Worm (Caenorhabditis elegans) whole organism, late embryonic: Measurements from ENCODE around the gene F49C12.9.

Experiments used
- C08G9.2 ChIP-seq: sonication (generic microtip); optimal IDR thresholded peaks from 2 replicates; lab custom pipeline; 2016; ENCODE audit warnings: mild to moderate bottlenecking, missing genetic modification characterization, moderate library complexity, missing compliant biosample characterization
- F13H6.1 ChIP-seq: sonication (generic microtip); optimal IDR thresholded peaks from 2 replicates; lab custom pipeline; 2016; ENCODE audit warnings: missing genetic modification characterization, missing compliant biosample characterization
- K09A11.1 ChIP-seq: sonication (generic microtip); optimal IDR thresholded peaks from 2 replicates; lab custom pipeline; 2017; ENCODE audit warnings: antibody characterized with exemption, mild to moderate bottlenecking, missing genetic modification characterization, missing compliant biosample characterization; ENCODE audit not compliant: insufficient read depth
- Y22D7AL.16 ChIP-seq: sonication (generic microtip); optimal IDR thresholded peaks from 2 replicates; lab custom pipeline; 2016; ENCODE audit warnings: missing genetic modification characterization, missing compliant biosample characterization
- ahr-1 ChIP-seq: sonication (generic microtip); optimal IDR thresholded peaks from 2 replicates; lab custom pipeline; 2016; ENCODE audit warnings: missing genetic modification characterization, missing compliant biosample characterization
- ceh-14 ChIP-seq: sonication (generic microtip); optimal IDR thresholded peaks from 2 replicates; lab custom pipeline; 2016; ENCODE audit warnings: missing genotype, missing genetic modification characterization, missing compliant biosample characterization
- ceh-18 ChIP-seq: sonication (generic microtip); optimal IDR thresholded peaks from 2 replicates; lab custom pipeline; 2016; ENCODE audit warnings: missing genetic modification characterization, missing compliant biosample characterization
- ceh-22 ChIP-seq: sonication (generic microtip); optimal IDR thresholded peaks from 2 replicates; lab custom pipeline; 2017; ENCODE audit warnings: missing biosample characterization, missing genetic modification characterization
- ceh-30 ChIP-seq: fragments of 150-350 bp; optimal IDR thresholded peaks from 2 replicates; lab custom pipeline; 2014; ENCODE audit warnings: missing biosample characterization, missing genetic modification characterization
- ceh-34 ChIP-seq: sonication (generic microtip); optimal IDR thresholded peaks from 2 replicates; lab custom pipeline; 2016; ENCODE audit warnings: mild to moderate bottlenecking, missing genetic modification characterization, missing compliant biosample characterization
- ceh-6 ChIP-seq: fragments of 200-800 bp; sonication (Bioruptor generic); optimal IDR thresholded peaks from 2 replicates; lab custom pipeline; 2018; ENCODE audit warnings: mild to moderate bottlenecking, missing genetic modification characterization, missing compliant biosample characterization
- ceh-9 ChIP-seq: sonication (generic microtip); optimal IDR thresholded peaks from 2 replicates; lab custom pipeline; 2016; ENCODE audit warnings: mild to moderate bottlenecking, missing genetic modification characterization, inconsistent platforms, missing compliant biosample characterization
- che-1 ChIP-seq: sonication (generic microtip); optimal IDR thresholded peaks from 2 replicates; lab custom pipeline; 2016; ENCODE audit warnings: mild to moderate bottlenecking, missing genetic modification characterization, missing compliant biosample characterization
- dmd-4 ChIP-seq: sonication (generic microtip); optimal IDR thresholded peaks from 2 replicates; lab custom pipeline; 2016; ENCODE audit warnings: borderline replicate concordance, missing genetic modification characterization, missing compliant biosample characterization
- dve-1 ChIP-seq: sonication (generic microtip); optimal IDR thresholded peaks from 2 replicates; lab custom pipeline; 2017; ENCODE audit warnings: antibody characterized with exemption, mild to moderate bottlenecking, missing genetic modification characterization, missing compliant biosample characterization
- elt-2 ChIP-seq: sonication (generic microtip); optimal IDR thresholded peaks from 2 replicates; lab custom pipeline; 2016; ENCODE audit warnings: missing genetic modification reagents, missing genetic modification characterization, missing compliant biosample characterization
- elt-4 ChIP-seq: sonication (generic microtip); optimal IDR thresholded peaks from 2 replicates; lab custom pipeline; 2016; ENCODE audit warnings: missing genetic modification characterization, missing compliant biosample characterization
- eyg-1 ChIP-seq: sonication (generic microtip); optimal IDR thresholded peaks from 2 replicates; lab custom pipeline; 2016; ENCODE audit warnings: missing genotype, missing genetic modification characterization, missing compliant biosample characterization
- fkh-6 ChIP-seq: sonication (generic microtip); optimal IDR thresholded peaks from 2 replicates; lab custom pipeline; 2016; ENCODE audit warnings: missing genetic modification characterization, missing compliant biosample characterization
- gmeb-2 ChIP-seq: sonication (generic microtip); optimal IDR thresholded peaks from 2 replicates; lab custom pipeline; 2016; ENCODE audit warnings: missing genetic modification characterization, inconsistent platforms, missing compliant biosample characterization
- hlh-13 ChIP-seq: fragments of 200-800 bp; sonication (Bioruptor generic); optimal IDR thresholded peaks from 2 replicates; lab custom pipeline; 2018; ENCODE audit warnings: mild to moderate bottlenecking, missing genetic modification characterization, missing compliant biosample characterization
- hlh-15 ChIP-seq: sonication (generic microtip); optimal IDR thresholded peaks from 2 replicates; lab custom pipeline; 2016; ENCODE audit warnings: missing genetic modification characterization, missing compliant biosample characterization
- hlh-8 ChIP-seq: sonication (generic microtip); optimal IDR thresholded peaks from 2 replicates; lab custom pipeline; 2016; ENCODE audit warnings: missing genotype, missing genetic modification characterization, missing compliant biosample characterization
- lin-11 ChIP-seq: fragments of 200-800 bp; sonication (Bioruptor generic); optimal IDR thresholded peaks from 2 replicates; lab custom pipeline; 2018; ENCODE audit warnings: mild to moderate bottlenecking, missing genetic modification characterization, missing compliant biosample characterization
- madf-2 ChIP-seq: sonication (generic microtip); optimal IDR thresholded peaks from 2 replicates; lab custom pipeline; 2017; ENCODE audit warnings: missing genetic modification characterization, missing compliant biosample characterization
- nhr-11 ChIP-seq: fragments of 150-350 bp; optimal IDR thresholded peaks from 2 replicates; lab custom pipeline; 2014; ENCODE audit warnings: missing biosample characterization, missing genetic modification characterization
- odd-2 ChIP-seq: sonication (generic microtip); optimal IDR thresholded peaks from 2 replicates; lab custom pipeline; 2017; ENCODE audit warnings: antibody characterized with exemption, mild to moderate bottlenecking, missing genetic modification characterization, missing compliant biosample characterization
- pag-3 ChIP-seq: sonication (generic microtip); optimal IDR thresholded peaks from 2 replicates; lab custom pipeline; 2016; ENCODE audit warnings: missing compliant biosample characterization, missing genetic modification characterization, borderline replicate concordance
- pat-9 ChIP-seq: fragments of 200-800 bp; sonication (Bioruptor generic); optimal IDR thresholded peaks from 2 replicates; lab custom pipeline; 2018; ENCODE audit warnings: mild to moderate bottlenecking, missing genetic modification characterization, moderate library complexity, missing compliant biosample characterization
- pax-1 ChIP-seq: fragments of 150-350 bp; optimal IDR thresholded peaks from 2 replicates; lab custom pipeline; 2014; ENCODE audit warnings: missing biosample characterization, missing genetic modification characterization
- pqm-1 ChIP-seq: sonication (generic microtip); optimal IDR thresholded peaks from 2 replicates; lab custom pipeline; 2016; ENCODE audit warnings: missing genetic modification characterization, missing compliant biosample characterization
- rnt-1 ChIP-seq: sonication (generic microtip); optimal IDR thresholded peaks from 2 replicates; lab custom pipeline; 2016; ENCODE audit warnings: missing genetic modification characterization, missing compliant biosample characterization
- sox-2 ChIP-seq: fragments of 200-800 bp; sonication (Bioruptor generic); IDR thresholded peaks from 2 replicates; pipeline ENCODE4 v1.3.6; 2022; ENCODE audit warnings: missing genetic modification reagents, missing genetic modification characterization, missing compliant biosample characterization
- sox-4 ChIP-seq: sonication (generic microtip); optimal IDR thresholded peaks from 2 replicates; lab custom pipeline; 2017; ENCODE audit warnings: mild to moderate bottlenecking, missing genetic modification characterization, inconsistent platforms, missing compliant biosample characterization
- tbx-2 ChIP-seq: sonication (generic microtip); optimal IDR thresholded peaks from 2 replicates; lab custom pipeline; 2016; ENCODE audit warnings: missing genetic modification characterization, missing compliant biosample characterization
- tbx-7 ChIP-seq: sonication (generic microtip); optimal IDR thresholded peaks from 2 replicates; lab custom pipeline; 2016; ENCODE audit warnings: missing genotype, missing genetic modification characterization, missing compliant biosample characterization
- unc-3 ChIP-seq, 2 experiments: fragments of 200-800 bp in 1 of 2; sonication (Bioruptor generic) in 1 of 2; sonication (generic microtip) in 1 of 2; conservative IDR thresholded peaks in 1 of 2; optimal IDR thresholded peaks in 1 of 2; 2 replicates each; pipeline versions ENCODE4 v1.3.6 to Lab custom; 2016 to 2022; ENCODE audit warnings: missing compliant biosample characterization in 2 of 2, missing genetic modification characterization in 2 of 2, missing genetic modification reagents in 1 of 2
- unc-42 ChIP-seq: sonication (generic microtip); optimal IDR thresholded peaks from 2 replicates; lab custom pipeline; 2016; ENCODE audit warnings: missing genotype, missing genetic modification characterization, missing compliant biosample characterization
- unc-55 ChIP-seq: sonication (generic microtip); optimal IDR thresholded peaks from 2 replicates; lab custom pipeline; 2017; ENCODE audit warnings: missing biosample characterization, missing genetic modification reagents, missing genetic modification characterization
- unc-86 ChIP-seq: sonication (generic microtip); optimal IDR thresholded peaks from 2 replicates; lab custom pipeline; 2016; ENCODE audit warnings: missing genetic modification characterization, missing compliant biosample characterization

The F49C12.9 gene

ce11 chrIV:9316068-9316681 is at the start of gene F49C12.9, which contains the start of gene rpn-7 (continued):
- TF ChIP-seq ahr-1 (tag; lab: Kevin White, UChicago), result peak; percentile 0
- TF ChIP-seq hlh-13 (GFP tag; lab: Kevin White, UChicago), result no peak
- peak; percentile 81 for TF ChIP-seq K09A11.1
- peak; percentile 59 for TF ChIP-seq hlh-15 (tag; lab: Kevin White, UChicago)
- peak; percentile 43 for TF ChIP-seq che-1 (tag; lab: Kevin White, UChicago)
- no peak for TF ChIP-seq nhr-11 (tag; lab: Kevin White, UChicago)
- TF ChIP-seq lin-11 (tag; lab: Kevin White, UChicago), result peak; percentile 25
- no peak for TF ChIP-seq ceh-22
- no peak for TF ChIP-seq gmeb-2 (tag; lab: Kevin White, UChicago)
- TF ChIP-seq ceh-34, result peak; percentile 68
- no peak for TF ChIP-seq elt-4
- TF ChIP-seq ceh-14 (tag; lab: Kevin White, UChicago), result peak; percentile 73
- TF ChIP-seq pat-9 (tag; lab: Kevin White, UChicago), result peak; percentile 64
- no peak for TF ChIP-seq pag-3 (tag; lab: Kevin White, UChicago)
- TF ChIP-seq madf-2 (tag; lab: Kevin White, UChicago), result no peak
- peak; percentile 65 for TF ChIP-seq unc-42
- TF ChIP-seq sox-2, result peak; percentile 72

- TF ChIP-seq ceh-9 (no peak), dmd-4 (no peak), nhr-11 (tag; lab: Kevin White, UChicago) (no peak), elt-2 (no peak), unc-55 (GFP tag; lab: Kevin White, UChicago) (no peak), C08G9.2 (tag; lab: Kevin White, UChicago) (no peak), che-1 (tag; lab: Kevin White, UChicago) (no peak), pax-1 (tag; lab: Kevin White, UChicago) (no peak), fkh-6 (no peak), K09A11.1 (no peak), pqm-1 (tag; lab: Kevin White, UChicago) (no peak), ceh-18 (no peak), unc-86 (tag; lab: Kevin White, UChicago) (no peak), hlh-8 (tag; lab: Kevin White, UChicago) (no peak), eyg-1 (tag; lab: Kevin White, UChicago) (no peak), dve-1 (tag; lab: Kevin White, UChicago) (no peak), Y22D7AL.16 (tag; lab: Kevin White, UChicago) (no peak), tbx-7 (tag; lab: Kevin White, UChicago) (no peak), tbx-2 (no peak), odd-2 (tag; lab: Kevin White, UChicago) (no peak)
These were observed 37.7 kb upstream of the F49C12.9 start for ce11 chrIV:9353728-9354127.

DNA sequence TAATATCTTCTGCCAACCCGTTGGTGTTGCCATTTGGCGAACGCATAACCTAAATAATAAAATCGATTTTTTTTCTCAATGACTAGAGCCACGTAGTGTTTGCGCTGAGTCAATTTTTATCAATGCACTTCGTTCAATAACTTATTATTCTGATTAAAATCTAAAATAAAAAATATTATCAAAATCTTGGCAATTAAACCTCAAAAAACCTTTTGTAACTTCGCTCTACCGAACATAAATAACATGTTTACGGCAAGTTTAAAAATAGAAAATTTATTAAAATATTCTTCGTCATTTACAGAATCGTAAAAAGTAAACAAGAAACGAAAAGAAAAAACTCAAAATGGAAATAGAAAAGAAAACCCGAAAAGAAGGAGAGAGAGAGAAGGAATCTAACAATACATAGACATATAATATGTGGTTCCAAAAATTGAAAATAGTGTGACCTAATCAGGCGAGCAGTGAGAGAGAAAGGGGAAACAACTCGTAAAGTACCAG is 27.1 kb upstream of the F49C12.9 start, which contains the start of gene pigc-1:
Gene pigc-1, minus strand, starts transcription at position 51 of the 498 bp plus-strand sequence.
- TF ChIP-seq sox-4, result no peak
- TF ChIP-seq ceh-30 (tag; lab: Kevin White, UChicago), result no peak
- peak; percentile 8 for TF ChIP-seq unc-42
- TF ChIP-seq ceh-18, result no peak

DNA sequence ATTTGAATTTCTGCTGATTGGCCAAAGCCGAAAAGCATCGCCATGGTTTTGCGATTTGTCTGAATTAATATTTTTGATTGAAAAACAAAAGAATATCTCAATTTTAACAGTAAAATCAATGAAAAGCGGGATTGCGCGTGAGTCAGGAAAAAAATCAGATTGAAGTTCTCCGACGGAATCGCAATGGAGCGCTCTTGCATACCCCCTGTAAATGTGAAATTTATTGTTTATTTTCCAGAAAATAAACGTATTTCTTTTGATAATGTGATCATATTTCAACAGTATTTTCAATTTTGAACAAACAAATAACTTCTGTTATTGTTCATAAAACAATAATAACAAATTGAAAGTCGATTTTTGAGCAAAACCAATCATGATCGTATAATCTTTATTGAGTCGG is 25.6 kb upstream of the F49C12.9 start, which contains the start of gene vps-26:
Gene vps-26, minus strand, starts transcription at position 200 of the 400 bp plus-strand sequence.
- TF ChIP-seq F13H6.1, result no peak
- TF ChIP-seq ceh-6, result no peak
- TF ChIP-seq fkh-6, result no peak
- TF ChIP-seq unc-3 (GFP tag; conservative IDR thresholded peaks at IDR 0.05; lab: Robert Waterston, UW), result no peak
- TF ChIP-seq unc-3 (tag; optimal IDR thresholded peaks at IDR 0.05; lab: Kevin White, UChicago), result no peak
- no peak for TF ChIP-seq pag-3 (tag; lab: Kevin White, UChicago)
- TF ChIP-seq gmeb-2 (tag; lab: Kevin White, UChicago), result no peak
- no peak for TF ChIP-seq rnt-1 (tag; lab: Kevin White, UChicago)
